Worm (Caenorhabditis elegans): ENCODE results near the gene clec-140.

DNA sequence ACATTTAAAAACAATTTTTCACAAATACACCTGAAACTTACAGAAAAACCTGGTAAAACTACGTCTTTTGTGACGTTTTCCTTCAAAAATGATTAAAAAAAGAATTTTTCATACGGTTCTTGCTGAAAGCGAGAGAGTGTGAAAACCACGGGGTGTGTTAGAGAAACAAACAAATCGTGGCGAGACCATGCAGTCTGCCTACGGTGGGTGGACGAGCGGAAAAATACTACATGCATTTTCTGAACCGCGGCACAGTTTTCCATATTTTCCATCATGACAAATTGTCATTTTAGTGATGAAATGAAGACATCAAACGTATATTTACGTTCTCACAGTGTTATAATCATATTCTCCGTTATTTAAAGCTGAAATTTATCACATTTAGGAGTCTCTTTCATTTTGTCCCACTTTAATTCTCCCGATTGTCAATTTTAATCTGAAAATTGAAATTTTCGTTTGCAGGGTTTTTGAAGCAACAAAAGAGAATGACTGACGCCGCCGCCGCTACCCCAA lies 33.6 kb downstream of the clec-140 start, which contains the start of the genes F10G7.9 and tsn-1:
- no peak for TF ChIP-seq fos-1 (tag; optimal IDR thresholded peaks at IDR 0.05)
- no peak for TF ChIP-seq mdl-1 (tag; optimal IDR thresholded peaks at IDR 0.05)
- TF ChIP-seq mml-1 (tag; optimal IDR thresholded peaks at IDR 0.05), result no peak
- TF ChIP-seq ceh-82 (tag; optimal IDR thresholded peaks at IDR 0.05), result no peak
- peak; percentile 75 for TF ChIP-seq skn-1 (tag; optimal IDR thresholded peaks at IDR 0.05)
- TF ChIP-seq ama-1 (optimal IDR thresholded peaks at IDR 0.05), result no peak
- peak; percentile 48 for TF ChIP-seq pqm-1 (tag; optimal IDR thresholded peaks at IDR 0.05)
- TF ChIP-seq pha-4 (tag; optimal IDR thresholded peaks at IDR 0.05), result peak; percentile 77
- no peak for TF ChIP-seq ceh-16 (tag; optimal IDR thresholded peaks at IDR 0.05)
- TF ChIP-seq nhr-76 (tag; optimal IDR thresholded peaks at IDR 0.05), result no peak
- TF ChIP-seq ztf-11 (tag; optimal IDR thresholded peaks at IDR 0.05), result no peak
- TF ChIP-seq daf-12 (tag; optimal IDR thresholded peaks at IDR 0.05), result no peak
- TF ChIP-seq ceh-28 (tag; optimal IDR thresholded peaks at IDR 0.05), result peak; percentile 36
